Fruit fly (Drosophila melanogaster) whole organism, embryonic: Measurements from ENCODE around the gene CG43116.

Source experiments
- Atf-2 ChIP-seq: fragments of 200-800 bp; sonication (Bioruptor generic); optimal IDR thresholded peaks from 2 replicates; lab custom pipeline; 2016; ENCODE audit warnings: missing biosample characterization, missing genetic modification characterization
- CG10209 ChIP-seq: fragments of 200-800 bp; sonication (Bioruptor generic); optimal IDR thresholded peaks from 3 replicates; lab custom pipeline; 2017; ENCODE audit warnings: missing biosample characterization, mild to moderate bottlenecking, missing genetic modification characterization, missing genetic modification reagents
- CG11085 ChIP-seq: fragments of 200-800 bp; sonication (Bioruptor generic); IDR thresholded peaks from 2 replicates; pipeline ENCODE4 v1.3.6; 2022; ENCODE audit warnings: missing biosample characterization, missing genetic modification characterization
- CG11504 ChIP-seq: fragments of 200-800 bp; sonication (Bioruptor generic); optimal IDR thresholded peaks from 3 replicates; lab custom pipeline; 2019; ENCODE audit warnings: missing biosample characterization, mild to moderate bottlenecking, missing genetic modification characterization, moderate library complexity
- CG14710 ChIP-seq: fragments of 200-800 bp; sonication (Bioruptor generic); optimal IDR thresholded peaks from 3 replicates; lab custom pipeline; 2019; ENCODE audit warnings: missing biosample characterization, mild to moderate bottlenecking, missing genetic modification characterization, moderate library complexity
- CG17328 ChIP-seq: fragments of 200-800 bp; sonication (Bioruptor generic); IDR thresholded peaks from 2 replicates; pipeline ENCODE4 v1.3.6; 2022; ENCODE audit warnings: missing biosample characterization, missing genetic modification characterization
- CG17612 ChIP-seq: fragments of 200-800 bp; sonication (Bioruptor generic); IDR thresholded peaks from 2 replicates; pipeline ENCODE4 v1.3.6; 2022; ENCODE audit warnings: missing biosample characterization, missing genetic modification characterization
- CG1832 ChIP-seq: fragments of 200-800 bp; sonication (Bioruptor generic); optimal IDR thresholded peaks from 2 replicates; lab custom pipeline; 2017; ENCODE audit warnings: missing biosample characterization, mild to moderate bottlenecking, missing genetic modification characterization, inconsistent platforms
- CG32767 ChIP-seq: fragments of 200-800 bp; sonication (Bioruptor generic); IDR thresholded peaks from 2 replicates; pipeline ENCODE4 v1.3.6; 2022; ENCODE audit warnings: missing biosample characterization, missing genetic modification characterization
- CG3281 ChIP-seq: fragments of 200-800 bp; sonication (Bioruptor generic); optimal IDR thresholded peaks from 3 replicates; lab custom pipeline; 2017; ENCODE audit warnings: missing biosample characterization, mild to moderate bottlenecking, missing genetic modification characterization
- CG33213 ChIP-seq: fragments of 200-800 bp; sonication (Bioruptor generic); optimal IDR thresholded peaks from 3 replicates; lab custom pipeline; 2016; ENCODE audit warnings: missing biosample characterization, missing genetic modification characterization
- CG34224 ChIP-seq: fragments of 200-800 bp; sonication (Bioruptor generic); IDR thresholded peaks from 3 replicates; pipeline ENCODE4 v1.3.6; 2022; ENCODE audit warnings: missing biosample characterization, missing genetic modification characterization; ENCODE audit not compliant: partially characterized antibody
- CG6272 ChIP-seq: fragments of 200-800 bp; sonication (Bioruptor generic); IDR thresholded peaks from 2 replicates; pipeline ENCODE4 v1.3.6; 2022; ENCODE audit warnings: missing biosample characterization, missing genetic modification characterization
- CG6813 ChIP-seq: fragments of 200-800 bp; sonication (Bioruptor generic); optimal IDR thresholded peaks from 2 replicates; lab custom pipeline; 2017; ENCODE audit warnings: missing biosample characterization, missing genetic modification characterization, mild to moderate bottlenecking, moderate library complexity, missing genetic modification reagents
- CG9727 ChIP-seq: fragments of 200-800 bp; sonication (Bioruptor generic); optimal IDR thresholded peaks from 3 replicates; lab custom pipeline; 2017; ENCODE audit warnings: missing biosample characterization, mild to moderate bottlenecking, missing genetic modification characterization
- CG9876 ChIP-seq: fragments of 200-800 bp; sonication (Bioruptor generic); optimal IDR thresholded peaks from 2 replicates; lab custom pipeline; 2016; ENCODE audit warnings: missing biosample characterization, missing genetic modification characterization
- CrebB ChIP-seq: fragments of 200-800 bp; sonication (Bioruptor generic); optimal IDR thresholded peaks from 3 replicates; lab custom pipeline; 2018; ENCODE audit warnings: missing biosample characterization, mild to moderate bottlenecking, missing genetic modification characterization
- Dip3 ChIP-seq: fragments of 200-800 bp; sonication (Bioruptor generic); optimal IDR thresholded peaks from 3 replicates; lab custom pipeline; 2016; ENCODE audit warnings: missing biosample characterization, missing genetic modification characterization
- E2f2 ChIP-seq: fragments of 200-800 bp; sonication (Bioruptor generic); IDR thresholded peaks from 2 replicates; pipeline ENCODE4 v1.3.6; 2022; ENCODE audit warnings: missing biosample characterization, missing genetic modification characterization
- Elba2 ChIP-seq: fragments of 200-800 bp; sonication (Bioruptor generic); optimal IDR thresholded peaks from 3 replicates; lab custom pipeline; 2016; ENCODE audit warnings: missing biosample characterization, missing genetic modification characterization
- H15 ChIP-seq: fragments of 200-800 bp; sonication (Bioruptor generic); IDR thresholded peaks from 3 replicates; pipeline ENCODE4 v1.3.6; 2022; ENCODE audit warnings: missing biosample characterization, missing genetic modification characterization
- HLH3B ChIP-seq: fragments of 200-800 bp; sonication (Bioruptor generic); IDR thresholded peaks from 2 replicates; pipeline ENCODE4 v1.3.6; 2022; ENCODE audit warnings: missing biosample characterization, missing genetic modification characterization
- Lim3 ChIP-seq: fragments of 200-800 bp; sonication (Bioruptor generic); IDR thresholded peaks from 2 replicates; pipeline ENCODE4 v1.3.6; 2022; ENCODE audit warnings: missing biosample characterization, missing genetic modification characterization
- Rfx ChIP-seq: fragments of 200-800 bp; sonication (Bioruptor generic); IDR thresholded peaks from 2 replicates; pipeline ENCODE4 v1.3.6; 2022; ENCODE audit warnings: missing biosample characterization, missing genetic modification characterization
- Tbp ChIP-seq: fragments of >200 bp; optimal IDR thresholded peaks from 2 replicates; lab custom pipeline; 2018; ENCODE audit warnings: missing biosample characterization, missing genetic modification characterization
- Trl ChIP-seq, 3 experiments: fragments of >200 bp in 2 of 3; fragments of 200-800 bp in 1 of 3; sonication (Bioruptor generic) in 1 of 3; optimal IDR thresholded peaks; 2 replicates in 1 of 3; 3 replicates in 2 of 3; lab custom pipeline; 2016 to 2017; ENCODE audit warnings: missing biosample characterization in 1 of 3, missing genetic modification characterization in 1 of 3
- abd-A ChIP-seq: fragments of 200-800 bp; sonication (Bioruptor generic); optimal IDR thresholded peaks from 3 replicates; lab custom pipeline; 2019; ENCODE audit warnings: missing biosample characterization, mild to moderate bottlenecking, missing genetic modification characterization, moderate library complexity
- ase ChIP-seq: fragments of 200-800 bp; sonication (Bioruptor generic); IDR thresholded peaks from 3 replicates; pipeline ENCODE4 v1.3.6; 2022; ENCODE audit warnings: missing biosample characterization, missing genetic modification characterization
- bbx ChIP-seq: fragments of 200-800 bp; sonication (Bioruptor generic); IDR thresholded peaks from 2 replicates; pipeline ENCODE4 v1.3.6; 2022; ENCODE audit warnings: missing biosample characterization, missing genetic modification characterization; ENCODE audit not compliant: partially characterized antibody
- chinmo ChIP-seq: fragments of 200-800 bp; sonication (Bioruptor generic); IDR thresholded peaks from 4 replicates; pipeline ENCODE4 v1.3.6; 2022; ENCODE audit warnings: missing biosample characterization, missing genetic modification characterization; ENCODE audit not compliant: partially characterized antibody
- da ChIP-seq: fragments of 200-800 bp; sonication (Bioruptor generic); optimal IDR thresholded peaks from 2 replicates; lab custom pipeline; 2016; ENCODE audit warnings: missing biosample characterization, missing genetic modification characterization
- dmrt11E ChIP-seq: fragments of 200-800 bp; sonication (Bioruptor generic); optimal IDR thresholded peaks from 3 replicates; lab custom pipeline; 2018; ENCODE audit warnings: missing biosample characterization, mild to moderate bottlenecking, missing genetic modification characterization, moderate library complexity
- esg ChIP-seq: fragments of 200-800 bp; sonication (Bioruptor generic); conservative IDR thresholded peaks from 2 replicates; pipeline ENCODE4 v1.3.6; 2022; ENCODE audit warnings: missing biosample characterization, missing genetic modification characterization
- gfzf ChIP-seq: fragments of 200-800 bp; sonication (Bioruptor generic); optimal IDR thresholded peaks from 2 replicates; lab custom pipeline; 2016; ENCODE audit warnings: missing biosample characterization, mild to moderate bottlenecking, missing genetic modification characterization, moderate library complexity
- h ChIP-seq: fragments of >200 bp; optimal IDR thresholded peaks from 2 replicates; lab custom pipeline; 2017
- hkb ChIP-seq, 2 experiments: fragments of 200-800 bp in 1 of 2; fragments of >200 bp in 1 of 2; sonication (Bioruptor generic) in 1 of 2; IDR thresholded peaks in 1 of 2; optimal IDR thresholded peaks in 1 of 2; 2 replicates each; pipeline versions ENCODE4 v1.3.6 to Lab custom; 2017 to 2022; ENCODE audit warnings: missing biosample characterization in 1 of 2, missing genetic modification characterization in 1 of 2
- ken ChIP-seq: fragments of 200-800 bp; sonication (Bioruptor generic); IDR thresholded peaks from 3 replicates; pipeline ENCODE4 v1.3.6; 2022; ENCODE audit warnings: missing biosample characterization, missing genetic modification characterization
- lab ChIP-seq: fragments of 200-800 bp; sonication (Bioruptor generic); optimal IDR thresholded peaks from 3 replicates; lab custom pipeline; 2017; ENCODE audit warnings: missing biosample characterization, missing genetic modification characterization, mild to moderate bottlenecking, moderate library complexity, missing genetic modification reagents
- mam ChIP-seq: fragments of 200-800 bp; sonication (Bioruptor generic); optimal IDR thresholded peaks from 3 replicates; lab custom pipeline; 2016; ENCODE audit warnings: missing biosample characterization, missing genetic modification characterization
- onecut ChIP-seq: fragments of 200-800 bp; sonication (Bioruptor generic); IDR thresholded peaks from 2 replicates; pipeline ENCODE4 v1.3.6; 2022; ENCODE audit warnings: missing biosample characterization, missing genetic modification characterization
- pan ChIP-seq, 4 experiments: fragments of >200 bp in 3 of 4; fragments of 200-800 bp in 1 of 4; sonication (Bioruptor generic) in 1 of 4; optimal IDR thresholded peaks in 3 of 4; IDR thresholded peaks in 1 of 4; 2 replicates each; pipeline versions ENCODE4 v1.3.6 to Lab custom; 2017 to 2022; ENCODE audit warnings: missing biosample characterization in 2 of 4, missing genetic modification characterization in 2 of 4, mixed read lengths in 1 of 4
- pb ChIP-seq: fragments of 200-800 bp; sonication (Bioruptor generic); optimal IDR thresholded peaks from 3 replicates; lab custom pipeline; 2016; ENCODE audit warnings: missing biosample characterization, missing genetic modification characterization
- repo ChIP-seq: fragments of 200-800 bp; sonication (Bioruptor generic); optimal IDR thresholded peaks from 2 replicates; lab custom pipeline; 2016; ENCODE audit warnings: missing biosample characterization, missing genetic modification characterization
- schlank ChIP-seq: fragments of 200-800 bp; sonication (Bioruptor generic); optimal IDR thresholded peaks from 2 replicates; lab custom pipeline; 2018; ENCODE audit warnings: missing biosample characterization, mild to moderate bottlenecking, missing genetic modification characterization
- sens-2 ChIP-seq: fragments of 200-800 bp; sonication (Bioruptor generic); IDR thresholded peaks from 2 replicates; pipeline ENCODE4 v1.3.6; 2022; ENCODE audit warnings: missing biosample characterization, missing genetic modification characterization
- seq ChIP-seq: fragments of 200-800 bp; sonication (Bioruptor generic); IDR thresholded peaks from 2 replicates; pipeline ENCODE4 v1.3.6; 2022; ENCODE audit warnings: missing biosample characterization, missing genetic modification characterization
- shn ChIP-seq: fragments of 200-800 bp; sonication (Bioruptor generic); optimal IDR thresholded peaks from 3 replicates; lab custom pipeline; 2016; ENCODE audit warnings: missing biosample characterization, missing genetic modification characterization
- usp ChIP-seq: fragments of >200 bp; optimal IDR thresholded peaks from 2 replicates; lab custom pipeline; 2017; ENCODE audit warnings: missing biosample characterization, missing genetic modification characterization

CG43116 gene

dm6 chr3R:26021195-26021914, 24.6 kb upstream of the CG43116 start (continued):
- TF ChIP-seq HLH3B (peak; percentile 76), lab (peak; percentile 88), CG17612 (GFP tag; lab: Robert Waterston, UW) (peak; percentile 62), CG9876 (GFP tag; lab: Kevin White, UChicago) (peak; percentile 58), Trl (optimal IDR thresholded peaks at IDR 0.05; lab: Kevin White, UChicago) (peak; percentile 57 to 80), Trl (GFP tag; optimal IDR thresholded peaks at IDR 0.05; lab: Kevin White, UChicago) (peak; percentile 72), E2f2 (GFP tag; lab: Robert Waterston, UW) (peak; percentile 63; the same call in 1 of the 2 replicates), chinmo (GFP tag; lab: Robert Waterston, UW) (peak; percentile 85; the same call in 2 of the 4 replicates), CG11504 (tag; lab: Kevin White, UChicago) (peak; percentile 96), CG6272 (GFP tag; lab: Robert Waterston, UW) (0 out of 2 replicates have a peak, but pooled peaks have one; percentile 46), CG14710 (peak; percentile 97), onecut (GFP tag; lab: Robert Waterston, UW) (peak; percentile 74), CG17328 (GFP tag; lab: Robert Waterston, UW) (peak; percentile 71; the same call in 1 of the 2 replicates), CG10209 (peak; percentile 97), Lim3 (GFP tag; lab: Robert Waterston, UW) (peak; percentile 56; the same call in 1 of the 2 replicates), schlank (tag; lab: Kevin White, UChicago) (peak; percentile 31), usp (GFP tag; lab: Kevin White, UChicago) (no peak), mam (GFP tag; lab: Kevin White, UChicago) (peak; percentile 86), Tbp (GFP tag; lab: Kevin White, UChicago) (no peak), CG34224 (no peak), shn (GFP tag; lab: Kevin White, UChicago) (peak; percentile 73), CrebB (peak; percentile 22), Atf-2 (GFP tag; lab: Kevin White, UChicago) (peak; percentile 95), h (lab: Kevin White, UChicago) (no peak), seq (GFP tag; lab: Robert Waterston, UW) (peak; percentile 80), da (peak; percentile 87), CG1832 (GFP tag; lab: Kevin White, UChicago) (no peak), dmrt11E (tag; lab: Kevin White, UChicago) (peak; percentile 99), ase (GFP tag; lab: Robert Waterston, UW) (peak; percentile 64; the same call in 2 of the 3 replicates), sens-2 (GFP tag; lab: Robert Waterston, UW) (no peak; the same call in 1 of the 2 replicates), CG6813 (GFP tag; lab: Kevin White, UChicago) (peak; percentile 80), Dip3 (peak; percentile 54), H15 (GFP tag; lab: Robert Waterston, UW) (peak; percentile 78), bbx (0 out of 2 replicates have a peak, but pooled peaks have one; percentile 35), pb (GFP tag; lab: Kevin White, UChicago) (peak; percentile 25), gfzf (GFP tag; lab: Kevin White, UChicago) (no peak), pan (optimal IDR thresholded peaks at IDR 0.05; lab: Kevin White, UChicago) (no peak), pan (GFP tag; optimal IDR thresholded peaks at IDR 0.05 in 1 of 2, IDR thresholded peaks at IDR 0.05 in 1 of 2) (peak in 1 of 2 experiments; percentile 86), repo (peak; percentile 64), Elba2 (GFP tag; lab: Kevin White, UChicago) (peak; percentile 47), Rfx (GFP tag; lab: Robert Waterston, UW) (peak; percentile 84), ken (GFP tag; lab: Robert Waterston, UW) (peak; percentile 52; the same call in 1 of the 3 replicates), CG9727 (GFP tag; lab: Kevin White, UChicago) (peak; percentile 99), abd-A (tag; lab: Kevin White, UChicago) (no peak), CG3281 (GFP tag; lab: Kevin White, UChicago) (peak; percentile 93), CG11085 (GFP tag; lab: Robert Waterston, UW) (peak; percentile 54), CG33213 (peak; percentile 24), CG32767 (GFP tag; lab: Robert Waterston, UW) (peak; percentile 84), esg (peak; percentile 90), hkb (optimal IDR thresholded peaks at IDR 0.05; lab: Kevin White, UChicago) (no peak), hkb (GFP tag; IDR thresholded peaks at IDR 0.05; lab: Robert Waterston, UW) (peak; percentile 78)
